Fruit fly (Drosophila melanogaster): ENCODE measurements around the gene Muc68D.

The Muc68D gene

DNA sequence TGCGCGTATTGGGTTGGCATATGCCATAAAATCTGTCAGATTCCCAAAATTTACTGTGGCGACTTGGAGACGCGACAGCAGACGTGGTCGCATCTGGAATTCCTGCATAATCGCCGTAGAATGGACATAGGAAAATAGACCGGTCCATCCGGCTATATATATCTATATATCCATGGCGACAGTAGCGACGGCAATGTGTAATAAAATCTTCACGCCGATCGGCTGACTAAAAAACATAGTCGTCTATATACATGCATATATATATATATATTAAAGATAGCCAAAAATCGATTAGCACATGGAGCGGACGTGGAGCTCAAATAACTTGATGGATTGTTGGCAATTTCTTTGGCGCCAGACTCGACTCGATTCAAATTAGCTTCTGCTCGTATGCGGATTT lies 54.0 kb downstream of the Muc68D start:
- TF ChIP-seq Met (GFP tag; optimal IDR thresholded peaks at IDR 0.05), result no peak
- TF ChIP-seq Smox (GFP tag; optimal IDR thresholded peaks at IDR 0.05), result no peak
- no peak for TF ChIP-seq cyc (GFP tag; optimal IDR thresholded peaks at IDR 0.05)
- TF ChIP-seq CG34406 (GFP tag; optimal IDR thresholded peaks at IDR 0.05), result no peak
- no peak for TF ChIP-seq esn (GFP tag; optimal IDR thresholded peaks at IDR 0.05)
- TF ChIP-seq CG10631 (GFP tag; optimal IDR thresholded peaks at IDR 0.05), result no peak
- no peak for TF ChIP-seq salr (GFP tag; optimal IDR thresholded peaks at IDR 0.05)
- TF ChIP-seq acj6 (GFP tag; optimal IDR thresholded peaks at IDR 0.05), result no peak
- TF ChIP-seq CG31627 (GFP tag; optimal IDR thresholded peaks at IDR 0.05), result no peak
- TF ChIP-seq CG32006 (GFP tag; optimal IDR thresholded peaks at IDR 0.05), result no peak
- no peak for TF ChIP-seq pdm3 (GFP tag; optimal IDR thresholded peaks at IDR 0.05)
- TF ChIP-seq CG4318 (GFP tag; optimal IDR thresholded peaks at IDR 0.05), result no peak
- no peak for TF ChIP-seq Hr4 (GFP tag; optimal IDR thresholded peaks at IDR 0.05)
- TF ChIP-seq CG11902 (GFP tag; optimal IDR thresholded peaks at IDR 0.05), result no peak

DNA sequence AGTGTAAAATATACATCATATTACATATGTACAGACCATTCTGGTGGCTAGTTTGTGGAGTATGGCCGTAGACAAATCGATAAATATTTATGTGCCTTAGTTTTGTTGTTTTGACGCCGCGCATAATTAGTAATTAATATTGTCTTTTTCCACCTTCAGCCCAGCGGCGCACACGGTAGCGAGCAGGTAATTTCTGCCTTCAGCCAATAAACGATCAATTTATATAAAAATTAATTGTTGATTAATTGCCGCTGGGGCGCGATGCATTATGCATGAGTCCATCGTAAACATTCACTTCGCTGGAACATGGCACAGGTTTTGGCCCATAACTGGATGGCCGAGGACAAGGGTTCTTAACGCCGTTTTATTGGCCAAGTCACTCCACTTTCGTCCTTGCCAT lies 54.7 kb downstream of the Muc68D start:
- TF ChIP-seq CG34406 (GFP tag; optimal IDR thresholded peaks at IDR 0.05), result no peak
- peak; percentile 14 for TF ChIP-seq CG6808 (GFP tag; optimal IDR thresholded peaks at IDR 0.05)

Measured in whole organism, prepupa.